Fruit fly (Drosophila melanogaster): Measurements from ENCODE around the gene CG5866.

The CG5866 gene

DNA sequence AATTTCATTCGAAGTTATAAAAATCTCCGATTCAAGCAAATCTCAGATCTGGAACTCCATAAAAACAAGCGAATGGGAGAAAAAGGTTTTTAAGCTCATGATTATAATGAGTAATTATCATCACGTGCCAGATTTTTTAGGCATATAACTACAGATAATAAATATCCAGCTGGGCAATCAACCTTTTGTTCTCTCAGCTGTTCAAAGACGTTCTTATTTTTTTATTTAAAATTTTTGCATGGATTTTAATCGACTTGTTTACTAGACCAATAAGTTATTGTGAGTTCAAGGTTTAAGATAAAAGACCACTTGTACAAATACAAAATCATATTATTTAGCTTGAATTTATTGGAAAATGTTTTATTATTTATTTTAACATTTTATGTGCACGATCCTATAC, 11.4 kb upstream of the CG5866 start:
- peak; percentile 33 for TF ChIP-seq Med (GFP tag)
- TF ChIP-seq disco-r (GFP tag; optimal IDR thresholded peaks at IDR 0.05), result no peak
- peak; percentile 32 for TF ChIP-seq CG2120 (GFP tag; optimal IDR thresholded peaks at IDR 0.05)
- peak; percentile 15 for TF ChIP-seq sens (GFP tag)
- TF ChIP-seq CG2678 (tag; optimal IDR thresholded peaks at IDR 0.05), result peak; percentile 6
- peak; percentile 75 for TF ChIP-seq lbe (GFP tag; optimal IDR thresholded peaks at IDR 0.05)
- no peak for TF ChIP-seq Sry-δ (GFP tag; optimal IDR thresholded peaks at IDR 0.05)
- peak; percentile 66 for TF ChIP-seq Hmr (GFP tag; optimal IDR thresholded peaks at IDR 0.05)

- TF ChIP-seq Jarid2 (GFP tag; optimal IDR thresholded peaks at IDR 0.05) (no peak), Trl (optimal IDR thresholded peaks at IDR 0.05) (no peak), Trl (GFP tag; optimal IDR thresholded peaks at IDR 0.05) (no peak), ATbp (GFP tag; optimal IDR thresholded peaks at IDR 0.05) (no peak), Mad (GFP tag; optimal IDR thresholded peaks at IDR 0.05) (no peak), emc (GFP tag; optimal IDR thresholded peaks at IDR 0.05) (no peak), HLH3B (GFP tag; IDR thresholded peaks at IDR 0.05) (no peak)
These were observed 10.5 kb upstream of the CG5866 start, which contains the start of gene CG42823 for dm6 chr3R:17405009-17405408. CG42823 (minus strand) TSS chr3R:17405109.

dm6 chr3R:17406411-17406810, 9.1 kb upstream of the CG5866 start, which contains the start of the genes CG42824 and CG42798:
CG42824 (minus strand) TSS chr3R:17406511.
CG42798 (plus strand) TSS chr3R:17406678.
- no peak for TF ChIP-seq CG13123 (GFP tag; optimal IDR thresholded peaks at IDR 0.05)
- no peak for TF ChIP-seq CG8089 (GFP tag; optimal IDR thresholded peaks at IDR 0.05)
- no peak for TF ChIP-seq Tbp (GFP tag; optimal IDR thresholded peaks at IDR 0.05)
- TF ChIP-seq zen2 (GFP tag; IDR thresholded peaks at IDR 0.05; ENCODE audit: partially characterized antibody), result no peak
- TF ChIP-seq CG18619 (GFP tag; optimal IDR thresholded peaks at IDR 0.05), result no peak
- no peak for TF ChIP-seq HLH54F (GFP tag; optimal IDR thresholded peaks at IDR 0.05)
- no peak for TF ChIP-seq kni (GFP tag; optimal IDR thresholded peaks at IDR 0.05)
- no peak for TF ChIP-seq Hr39 (optimal IDR thresholded peaks at IDR 0.05)
- TF ChIP-seq vfl (GFP tag; optimal IDR thresholded peaks at IDR 0.05), result no peak
- no peak for TF ChIP-seq lbe (GFP tag; optimal IDR thresholded peaks at IDR 0.05)
- TF ChIP-seq Rx (GFP tag; IDR thresholded peaks at IDR 0.05), result no peak
- TF ChIP-seq ac (GFP tag; optimal IDR thresholded peaks at IDR 0.05), result no peak
- TF ChIP-seq Camta (GFP tag; optimal IDR thresholded peaks at IDR 0.05), result no peak
- no peak for TF ChIP-seq tin (GFP tag; optimal IDR thresholded peaks at IDR 0.05)
- TF ChIP-seq CG10147 (GFP tag; optimal IDR thresholded peaks at IDR 0.05), result no peak
- no peak for TF ChIP-seq Xbp1 (GFP tag; optimal IDR thresholded peaks at IDR 0.05)
- no peak for TF ChIP-seq fd102C (GFP tag; optimal IDR thresholded peaks at IDR 0.05)

- TF ChIP-seq aop (GFP tag; IDR thresholded peaks at IDR 0.05) (no peak), Atf-2 (GFP tag; optimal IDR thresholded peaks at IDR 0.05) (no peak)
These were observed 8.0 kb upstream of the CG5866 start, which contains the start of gene CG17283 for dm6 chr3R:17407576-17407975. CG17283 (plus strand) TSS chr3R:17407876.

- TF ChIP-seq CG12236 (GFP tag; optimal IDR thresholded peaks at IDR 0.05) (no peak), CG2889 (GFP tag; IDR thresholded peaks at IDR 0.05) (no peak), cg (GFP tag; optimal IDR thresholded peaks at IDR 0.05) (no peak), trh (GFP tag; optimal IDR thresholded peaks at IDR 0.05) (no peak), CG15696 (tag; optimal IDR thresholded peaks at IDR 0.05) (no peak), Dfd (GFP tag; optimal IDR thresholded peaks at IDR 0.05) (no peak), aop (GFP tag; IDR thresholded peaks at IDR 0.05) (no peak), mirr (GFP tag; optimal IDR thresholded peaks at IDR 0.05) (no peak), CG6813 (GFP tag; optimal IDR thresholded peaks at IDR 0.05) (no peak), lilli (GFP tag; optimal IDR thresholded peaks at IDR 0.05) (no peak), CG13296 (GFP tag; optimal IDR thresholded peaks at IDR 0.05) (no peak), CG4424 (GFP tag; optimal IDR thresholded peaks at IDR 0.05) (no peak), CG9727 (GFP tag; optimal IDR thresholded peaks at IDR 0.05) (no peak), Hmx (GFP tag; optimal IDR thresholded peaks at IDR 0.05) (no peak), CG34422 (GFP tag; IDR thresholded peaks at IDR 0.05) (no peak)
These were observed 6.2 kb upstream of the CG5866 start, which contains the start of gene CG5860 for dm6 chr3R:17409319-17409718. CG5860 (plus strand) TSS chr3R:17409619.
